Worm (Caenorhabditis elegans): ENCODE results near the gene F48D6.4.

Gene F48D6.4

DNA sequence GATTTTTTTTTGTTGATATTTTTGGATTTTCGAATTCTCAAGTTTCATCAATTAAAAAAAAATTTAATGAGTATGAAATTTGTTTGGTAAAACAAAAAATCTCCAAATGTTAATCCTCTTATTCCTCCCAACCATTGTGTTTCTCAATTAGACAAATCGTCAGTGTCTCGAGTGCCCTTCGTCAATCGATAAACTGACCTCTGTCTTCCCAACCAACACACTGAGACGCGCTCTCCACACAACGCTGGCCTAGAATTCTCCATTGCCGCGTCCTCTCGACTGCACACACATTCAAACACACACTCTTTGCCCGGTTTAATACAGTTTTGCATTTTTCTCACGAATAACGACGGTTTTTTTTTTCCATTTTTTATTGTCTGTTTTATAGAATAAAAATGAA lies 7.8 kb upstream of the F48D6.4 start, which contains the start of gene taf-11.1:
taf-11.1 (plus strand) TSS at position 389 of the 400 bp plus-strand sequence.
- TF ChIP-seq snu-23 (GFP tag; optimal IDR thresholded peaks at IDR 0.05) (peak; percentile 49), ceh-8 (GFP tag; optimal IDR thresholded peaks at IDR 0.05) (no peak), nhr-71 (tag; optimal IDR thresholded peaks at IDR 0.05) (peak; percentile 29), mdl-1 (tag; optimal IDR thresholded peaks at IDR 0.05) (no peak), fos-1 (tag; optimal IDR thresholded peaks at IDR 0.05) (no peak), ces-1 (GFP tag; optimal IDR thresholded peaks at IDR 0.05) (no peak), nhr-28 (tag; optimal IDR thresholded peaks at IDR 0.05) (no peak), unc-98 (GFP tag; IDR thresholded peaks at IDR 0.05) (no peak), F16B12.6 (tag; optimal IDR thresholded peaks at IDR 0.05) (peak; percentile 30), Y116A8C.19 (tag; optimal IDR thresholded peaks at IDR 0.05; ENCODE audit: borderline replicate concordance) (no peak), xbp-1 (tag; optimal IDR thresholded peaks at IDR 0.05) (peak; percentile 11), fkh-4 (tag; optimal IDR thresholded peaks at IDR 0.05; ENCODE audit: borderline replicate concordance) (no peak), irx-1 (tag; optimal IDR thresholded peaks at IDR 0.05) (no peak), unc-30 (tag; optimal IDR thresholded peaks at IDR 0.05) (no peak), grh-1 (GFP tag; IDR thresholded peaks at IDR 0.05) (no peak), dpl-1 (GFP tag; optimal IDR thresholded peaks at IDR 0.05) (peak in 2 of 3 experiments; percentile 16 to 34), ceh-88 (GFP tag; IDR thresholded peaks at IDR 0.05) (no peak), sox-4 (tag; optimal IDR thresholded peaks at IDR 0.05) (no peak), nhr-84 (tag; optimal IDR thresholded peaks at IDR 0.05) (no peak), lsy-2 (tag; optimal IDR thresholded peaks at IDR 0.05) (peak in 1 of 2 experiments; percentile 24), mep-1 (tag; optimal IDR thresholded peaks at IDR 0.05) (peak; percentile 26), ceh-82 (tag; optimal IDR thresholded peaks at IDR 0.05) (no peak), lin-14 (GFP tag; optimal IDR thresholded peaks at IDR 0.05) (peak; percentile 67), efl-1 (optimal IDR thresholded peaks at IDR 0.05) (no peak), efl-1 (GFP tag; optimal IDR thresholded peaks at IDR 0.05 in 1 of 2) (peak in 1 of 2 experiments; percentile 32), nhr-85 (tag) (peak; percentile 68), nhr-20 (tag; optimal IDR thresholded peaks at IDR 0.05) (peak; percentile 2), unc-130 (tag; optimal IDR thresholded peaks at IDR 0.05) (no peak), nhr-90 (tag; optimal IDR thresholded peaks at IDR 0.05; ENCODE audit: poor library complexity) (no peak), swsn-7 (tag; optimal IDR thresholded peaks at IDR 0.05) (no peak), rnt-1 (tag; optimal IDR thresholded peaks at IDR 0.05) (peak; percentile 29), lin-35 (GFP tag; optimal IDR thresholded peaks at IDR 0.05) (peak in 1 of 2 experiments; percentile 53)

DNA sequence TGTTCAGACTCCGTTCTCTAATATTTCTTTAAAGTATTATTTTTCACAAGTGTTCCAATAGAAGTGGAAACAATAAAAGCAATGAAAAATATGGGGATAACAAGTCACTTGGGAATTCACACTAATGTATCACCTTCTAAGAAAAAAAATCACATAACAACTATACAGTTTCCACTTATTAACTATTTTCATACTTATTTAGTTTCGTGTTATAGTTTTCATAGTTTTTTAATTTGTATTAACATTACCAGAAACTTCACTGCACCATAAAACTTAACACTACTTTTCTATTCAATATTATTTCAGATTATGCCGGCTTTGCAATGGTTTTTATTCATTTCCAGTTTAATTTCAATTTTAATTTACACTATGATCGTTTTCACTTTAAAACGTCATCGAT lies 5.0 kb upstream of the F48D6.4 start, which contains the start of gene srv-5:
srv-5 (plus strand) TSS at position 301 of the 400 bp plus-strand sequence.
- TF ChIP-seq efl-1 (optimal IDR thresholded peaks at IDR 0.05) (no peak), efl-1 (GFP tag; optimal IDR thresholded peaks at IDR 0.05 in 1 of 2) (peak in 1 of 2 experiments; percentile 55), nhr-71 (tag; optimal IDR thresholded peaks at IDR 0.05) (no peak), nhr-90 (tag; optimal IDR thresholded peaks at IDR 0.05; ENCODE audit: poor library complexity) (no peak), snu-23 (GFP tag; optimal IDR thresholded peaks at IDR 0.05) (no peak), ceh-88 (GFP tag; IDR thresholded peaks at IDR 0.05) (no peak), dpl-1 (GFP tag; optimal IDR thresholded peaks at IDR 0.05) (no peak), nhr-77 (tag; optimal IDR thresholded peaks at IDR 0.05) (no peak)

- TF ChIP-seq ceh-88 (GFP tag; IDR thresholded peaks at IDR 0.05): no peak
Observed at ce11 chrX:4248949-4249348, 1.9 kb upstream of the F48D6.4 start, which contains the start of gene hlh-13. TSS of gene hlh-13 (plus strand) at chrX:4249249.

DNA sequence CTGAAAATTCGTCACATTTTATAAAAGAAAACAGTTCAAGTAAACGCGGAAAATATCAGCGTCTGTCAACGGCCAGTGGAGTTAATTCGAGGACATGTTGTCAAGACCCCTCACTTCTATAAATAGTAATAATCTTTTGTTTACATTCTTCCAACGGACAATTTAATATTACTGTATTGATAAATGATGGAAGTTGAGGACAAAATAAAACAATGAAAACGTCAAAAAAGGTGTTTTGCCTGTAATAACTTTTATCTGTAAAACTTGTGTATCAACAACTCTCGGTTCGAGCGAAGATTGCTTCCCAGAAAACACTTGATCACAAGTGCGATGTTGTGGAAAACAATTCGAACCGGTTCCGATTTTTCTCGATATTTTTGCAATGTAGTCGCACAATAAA lies 1.4 kb upstream of the F48D6.4 start:
- peak; percentile 30 for TF ChIP-seq lin-14 (GFP tag; optimal IDR thresholded peaks at IDR 0.05)
- peak; percentile 9 for TF ChIP-seq snu-23 (GFP tag; optimal IDR thresholded peaks at IDR 0.05)
- TF ChIP-seq ceh-90 (tag; optimal IDR thresholded peaks at IDR 0.05): no peak
- TF ChIP-seq fkh-8 (tag; optimal IDR thresholded peaks at IDR 0.05): no peak
- peak; percentile 34 for TF ChIP-seq elt-2 (tag; optimal IDR thresholded peaks at IDR 0.05)
- no peak for TF ChIP-seq ceh-8 (GFP tag; optimal IDR thresholded peaks at IDR 0.05)
- TF ChIP-seq rnt-1 (tag; optimal IDR thresholded peaks at IDR 0.05): no peak
- TF ChIP-seq nhr-20 (tag; optimal IDR thresholded peaks at IDR 0.05): peak; percentile 13
- peak; percentile 55 for TF ChIP-seq nhr-85 (tag)
- peak; percentile 26 for TF ChIP-seq nhr-71 (tag; optimal IDR thresholded peaks at IDR 0.05)
- no peak for TF ChIP-seq nhr-28 (tag; optimal IDR thresholded peaks at IDR 0.05)
- no peak for TF ChIP-seq lsy-2 (tag; optimal IDR thresholded peaks at IDR 0.05)
